Worm (Caenorhabditis elegans) whole organism, L1 larva: Measurements from ENCODE around the gene zchc-1A.

ENCODE experiments used
- F16B12.6 ChIP-seq: fragments of 150-350 bp; optimal IDR thresholded peaks from 2 replicates; lab custom pipeline; 2014; ENCODE audit warnings: missing biosample characterization, missing genetic modification characterization
- Y116A8C.19 ChIP-seq: sonication (generic microtip); optimal IDR thresholded peaks from 2 replicates; lab custom pipeline; 2016; ENCODE audit warnings: missing compliant biosample characterization, missing genetic modification characterization, borderline replicate concordance
- aha-1 ChIP-seq: fragments of 150-350 bp; optimal IDR thresholded peaks from 2 replicates; lab custom pipeline; 2014; ENCODE audit warnings: missing biosample characterization, missing genetic modification characterization
- alr-1 ChIP-seq: fragments of 200-800 bp; sonication (Bioruptor generic); optimal IDR thresholded peaks from 2 replicates; lab custom pipeline; 2018; ENCODE audit warnings: borderline replicate concordance, mild to moderate bottlenecking, missing genetic modification characterization, missing compliant biosample characterization
- ceh-8 ChIP-seq: fragments of 200-800 bp; sonication (Bioruptor generic); optimal IDR thresholded peaks from 2 replicates; lab custom pipeline; 2018; ENCODE audit warnings: mild to moderate bottlenecking, missing genetic modification characterization, moderate library complexity, missing compliant biosample characterization
- ceh-82 ChIP-seq, 3 experiments: fragments of 150-350 bp in 1 of 3; sonication (generic microtip) in 2 of 3; optimal IDR thresholded peaks; 2 replicates each; lab custom pipeline; 2014 to 2017; ENCODE audit warnings: missing biosample characterization in 3 of 3, missing genetic modification characterization in 3 of 3
- ceh-90 ChIP-seq: sonication (generic microtip); optimal IDR thresholded peaks from 2 replicates; lab custom pipeline; 2016; ENCODE audit warnings: missing genetic modification characterization, missing compliant biosample characterization
- dsc-1 ChIP-seq: sonication (generic microtip); optimal IDR thresholded peaks from 2 replicates; lab custom pipeline; 2016; ENCODE audit warnings: mild to moderate bottlenecking, missing genetic modification characterization, missing compliant biosample characterization
- efl-1 ChIP-seq, 4 experiments: fragments of 150-350 bp; optimal IDR thresholded peaks in 3 of 4; peaks in 1 of 4; 1 replicate in 1 of 4; 2 replicates in 3 of 4; lab custom pipeline; 2014; ENCODE audit warnings: missing biosample characterization in 2 of 4, missing genetic modification characterization in 2 of 4, missing genetic modification reagents in 2 of 4
- egl-13 ChIP-seq: sonication (generic microtip); optimal IDR thresholded peaks from 2 replicates; lab custom pipeline; 2016; ENCODE audit warnings: missing genotype, missing genetic modification reagents, missing genetic modification characterization, missing compliant biosample characterization
- elt-2 ChIP-seq: sonication (generic microtip); optimal IDR thresholded peaks from 2 replicates; lab custom pipeline; 2016; ENCODE audit warnings: missing genetic modification characterization, mild to moderate bottlenecking, inconsistent platforms, missing compliant biosample characterization, missing genetic modification reagents
- elt-3 ChIP-seq, 6 experiments: fragments of 150-350 bp in 1 of 6; sonication (generic microtip); optimal IDR thresholded peaks; 2 replicates each; lab custom pipeline; 2017 to 2018; ENCODE audit warnings: missing biosample characterization in 6 of 6, missing genetic modification characterization in 6 of 6, inconsistent platforms in 1 of 6
- fkh-4 ChIP-seq: sonication (generic microtip); optimal IDR thresholded peaks from 2 replicates; lab custom pipeline; 2016; ENCODE audit warnings: missing compliant biosample characterization, missing genetic modification characterization, borderline replicate concordance
- fos-1 ChIP-seq: fragments of 150-350 bp; optimal IDR thresholded peaks from 2 replicates; lab custom pipeline; 2014; ENCODE audit warnings: missing biosample characterization, missing genetic modification characterization
- hlh-4 ChIP-seq: sonication (generic microtip); optimal IDR thresholded peaks from 2 replicates; lab custom pipeline; 2016; ENCODE audit warnings: mild to moderate bottlenecking, missing genetic modification characterization, missing compliant biosample characterization
- irx-1 ChIP-seq: sonication (generic microtip); optimal IDR thresholded peaks from 2 replicates; lab custom pipeline; 2016; ENCODE audit warnings: missing genetic modification characterization, missing compliant biosample characterization
- lin-14 ChIP-seq: fragments of 200-800 bp; sonication (Bioruptor generic); optimal IDR thresholded peaks from 2 replicates; lab custom pipeline; 2018; ENCODE audit warnings: mild to moderate bottlenecking, missing genetic modification characterization, moderate library complexity, missing compliant biosample characterization
- lin-35 ChIP-seq, 2 experiments: fragments of 150-350 bp; optimal IDR thresholded peaks; 2 replicates each; lab custom pipeline; 2014; ENCODE audit warnings: missing biosample characterization in 2 of 2, missing genetic modification characterization in 2 of 2, missing genetic modification reagents in 2 of 2
- lin-39 ChIP-seq: fragments of 150-350 bp; optimal IDR thresholded peaks from 2 replicates; lab custom pipeline; 2014; ENCODE audit warnings: missing biosample characterization, missing genetic modification reagents, missing genetic modification characterization
- mab-9 ChIP-seq: fragments of 200-800 bp; sonication (Bioruptor generic); IDR thresholded peaks from 2 replicates; pipeline ENCODE4 v1.3.6; 2022; ENCODE audit warnings: missing genetic modification reagents, missing genetic modification characterization, missing compliant biosample characterization
- mdl-1 ChIP-seq, 2 experiments: fragments of 150-350 bp; optimal IDR thresholded peaks; 2 replicates each; lab custom pipeline; 2014 to 2017; ENCODE audit warnings: missing biosample characterization in 2 of 2, missing genetic modification characterization in 2 of 2, inconsistent platforms in 1 of 2
- nhr-19 ChIP-seq: fragments of 200-800 bp; sonication (Bioruptor generic); conservative IDR thresholded peaks from 2 replicates; pipeline ENCODE4 v1.3.6; 2022; ENCODE audit warnings: missing genetic modification characterization, missing compliant biosample characterization
- nhr-28 ChIP-seq: fragments of 150-350 bp; optimal IDR thresholded peaks from 2 replicates; lab custom pipeline; 2014; ENCODE audit warnings: missing biosample characterization, missing genetic modification characterization
- nhr-71 ChIP-seq: sonication (generic microtip); optimal IDR thresholded peaks from 2 replicates; lab custom pipeline; 2016; ENCODE audit warnings: mild to moderate bottlenecking, missing genetic modification characterization, moderate library complexity, missing compliant biosample characterization
- nhr-77 ChIP-seq: fragments of 150-350 bp; optimal IDR thresholded peaks from 2 replicates; lab custom pipeline; 2014; ENCODE audit warnings: missing biosample characterization, missing genetic modification characterization
- nhr-85 ChIP-seq: sonication (generic microtip); peaks from one replicate; lab custom pipeline; 2016; ENCODE audit warnings: missing genetic modification characterization, inconsistent platforms, missing compliant biosample characterization
- pax-3 ChIP-seq: fragments of 200-800 bp; sonication (Bioruptor generic); optimal IDR thresholded peaks from 2 replicates; lab custom pipeline; 2018; ENCODE audit warnings: mild to moderate bottlenecking, missing genetic modification characterization, moderate library complexity, missing compliant biosample characterization
- rnt-1 ChIP-seq: sonication (generic microtip); optimal IDR thresholded peaks from 2 replicates; lab custom pipeline; 2016; ENCODE audit warnings: mild to moderate bottlenecking, missing genetic modification characterization, moderate library complexity, missing compliant biosample characterization
- snpc-4 ChIP-seq: fragments of 150-350 bp; optimal IDR thresholded peaks from 2 replicates; lab custom pipeline; 2014; ENCODE audit warnings: missing biosample characterization, missing genetic modification characterization
- snu-23 ChIP-seq: sonication (generic microtip); optimal IDR thresholded peaks from 2 replicates; lab custom pipeline; 2016; ENCODE audit warnings: missing genetic modification characterization, missing compliant biosample characterization
- sox-4 ChIP-seq: sonication (generic microtip); optimal IDR thresholded peaks from 2 replicates; lab custom pipeline; 2016; ENCODE audit warnings: missing genetic modification characterization, missing compliant biosample characterization
- sup-37 ChIP-seq: fragments of 200-800 bp; sonication (Bioruptor generic); optimal IDR thresholded peaks from 2 replicates; lab custom pipeline; 2018; ENCODE audit warnings: mild to moderate bottlenecking, missing genetic modification characterization, missing compliant biosample characterization
- tbx-2 ChIP-seq: sonication (generic microtip); optimal IDR thresholded peaks from 2 replicates; lab custom pipeline; 2016; ENCODE audit warnings: missing genetic modification characterization, missing compliant biosample characterization
- unc-130 ChIP-seq: fragments of 150-350 bp; optimal IDR thresholded peaks from 2 replicates; lab custom pipeline; 2017; ENCODE audit warnings: missing biosample characterization, missing genetic modification characterization, inconsistent platforms
- unc-62 ChIP-seq: fragments of 150-350 bp; optimal IDR thresholded peaks from 2 replicates; lab custom pipeline; 2014; ENCODE audit warnings: missing biosample characterization, missing genetic modification reagents, missing genetic modification characterization
- zip-4 ChIP-seq: fragments of 200-800 bp; sonication (Bioruptor generic); optimal IDR thresholded peaks from 2 replicates; lab custom pipeline; 2018; ENCODE audit warnings: mild to moderate bottlenecking, missing genetic modification characterization, moderate library complexity, missing compliant biosample characterization
- ztf-11 ChIP-seq, 2 experiments: sonication (generic microtip); optimal IDR thresholded peaks; 2 replicates each; lab custom pipeline; 2016 to 2017; ENCODE audit warnings: missing genetic modification characterization in 2 of 2, missing biosample characterization in 1 of 2, missing compliant biosample characterization in 1 of 2

The zchc-1A gene

ce11 chrX:5197440-5197839, 23.3 kb downstream of the zchc-1A start (continued):
- peak; percentile 43 for TF ChIP-seq lin-14 (GFP tag; lab: Kevin White, UChicago)
- no peak for TF ChIP-seq irx-1 (tag; lab: Kevin White, UChicago)
- TF ChIP-seq nhr-19 (GFP tag; lab: Robert Waterston, UW) = 0 out of 2 replicates have a peak, but pooled peaks have one; percentile 7
- no peak for TF ChIP-seq dsc-1 (tag; lab: Kevin White, UChicago)
- no peak for TF ChIP-seq mab-9 (GFP tag; lab: Robert Waterston, UW)
- TF ChIP-seq nhr-77 (tag; lab: Kevin White, UChicago) = no peak
- no peak for TF ChIP-seq ceh-90 (tag; lab: Kevin White, UChicago)
- TF ChIP-seq unc-130 (tag; lab: Kevin White, UChicago) = no peak
- no peak for TF ChIP-seq mdl-1 (tag; optimal IDR thresholded peaks at IDR 0.05; lab: Kevin White, UChicago)
- TF ChIP-seq rnt-1 (tag; lab: Kevin White, UChicago) = peak; percentile 22
- TF ChIP-seq hlh-4 (tag; lab: Kevin White, UChicago) = no peak
- no peak for TF ChIP-seq aha-1 (tag; lab: Kevin White, UChicago)
- no peak for TF ChIP-seq tbx-2 (tag; lab: Kevin White, UChicago)
- no peak for TF ChIP-seq snpc-4 (tag; lab: Kevin White, UChicago)
- TF ChIP-seq elt-2 (tag; lab: Kevin White, UChicago) = no peak
- no peak for TF ChIP-seq ceh-82 (tag; optimal IDR thresholded peaks at IDR 0.05; lab: Kevin White, UChicago)
- TF ChIP-seq unc-62 (GFP tag; lab: Kevin White, UChicago) = no peak
- no peak for TF ChIP-seq egl-13 (tag; lab: Kevin White, UChicago)
- no peak for TF ChIP-seq alr-1

ce11 chrX:5199245-5199644, 25.1 kb downstream of the zchc-1A start:
- TF ChIP-seq dsc-1 (tag; lab: Kevin White, UChicago) = no peak
- no peak for TF ChIP-seq nhr-28 (tag; lab: Kevin White, UChicago)
- peak; percentile 20 for TF ChIP-seq snu-23 (GFP tag; lab: Kevin White, UChicago)
- peak; percentile 46 for TF ChIP-seq nhr-71 (tag; lab: Kevin White, UChicago)
- peak in 1 of 2 experiments; percentile 10 for TF ChIP-seq mdl-1 (tag; optimal IDR thresholded peaks at IDR 0.05; lab: Kevin White, UChicago)
- peak; percentile 39 for TF ChIP-seq nhr-19 (GFP tag; lab: Robert Waterston, UW)
- TF ChIP-seq lin-14 (GFP tag; lab: Kevin White, UChicago) = peak; percentile 58
- no peak for TF ChIP-seq sup-37 (GFP tag; lab: Kevin White, UChicago)
- TF ChIP-seq rnt-1 (tag; lab: Kevin White, UChicago) = peak; percentile 76
- TF ChIP-seq, all 84 proteins: peak for 6

ce11 chrX:5199825-5200373, 25.7 kb downstream of the zchc-1A start:
- TF ChIP-seq rnt-1 (tag; lab: Kevin White, UChicago) (peak; percentile 40), nhr-85 (tag; lab: Kevin White, UChicago) (peak; percentile 56), nhr-71 (tag; lab: Kevin White, UChicago) (peak; percentile 25), elt-3 (tag; optimal IDR thresholded peaks at IDR 0.05; lab: Kevin White, UChicago) (no peak), ceh-8 (GFP tag; lab: Kevin White, UChicago) (no peak), lin-14 (GFP tag; lab: Kevin White, UChicago) (peak; percentile 48), egl-13 (tag; lab: Kevin White, UChicago) (no peak)

DNA sequence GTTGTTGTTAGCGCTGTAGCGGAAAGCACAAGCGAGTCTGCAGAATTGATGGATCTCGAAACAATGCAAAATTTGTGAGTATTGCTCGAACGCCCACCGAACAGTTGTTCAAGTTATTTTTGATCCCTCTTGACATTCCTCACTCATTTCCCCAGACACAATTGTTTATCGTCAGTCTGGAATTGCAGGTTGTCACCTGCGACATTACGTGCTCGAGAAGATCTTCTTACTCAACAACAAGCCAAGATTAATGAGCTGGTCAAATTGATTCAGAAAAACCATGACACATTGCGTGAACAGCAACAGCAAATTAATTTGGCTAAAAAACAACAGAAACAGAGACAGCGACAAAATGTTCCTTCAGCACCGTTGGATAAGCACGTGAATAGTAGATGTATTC, 27.7 kb downstream of the zchc-1A start:
- no peak for TF ChIP-seq ceh-8 (GFP tag; lab: Kevin White, UChicago)

DNA sequence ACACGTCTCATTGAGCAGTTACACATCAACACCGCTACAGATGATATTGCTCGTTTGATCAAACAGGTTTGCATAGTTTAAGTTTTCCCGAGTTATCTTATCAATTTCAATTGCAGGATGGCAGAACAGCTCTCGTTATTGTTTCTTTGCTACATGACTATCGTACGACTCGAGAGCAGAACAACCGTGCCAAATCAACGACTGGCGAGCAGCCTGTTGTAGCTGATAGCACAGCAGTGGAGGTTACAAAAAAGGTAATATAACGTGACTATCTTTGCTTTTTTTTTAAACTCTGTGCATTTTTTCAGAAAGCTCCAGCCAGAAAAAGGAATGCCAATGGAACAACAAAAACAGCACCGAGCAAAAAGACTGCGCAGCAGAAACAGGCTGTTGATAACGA, 28.2 kb downstream of the zchc-1A start:
- TF ChIP-seq efl-1 (optimal IDR thresholded peaks at IDR 0.05; lab: Kevin White, UChicago) (no peak), efl-1 (GFP tag; optimal IDR thresholded peaks at IDR 0.05 in 1 of 2; lab: Kevin White, UChicago) (no peak), elt-2 (tag; lab: Kevin White, UChicago) (peak; percentile 38)

ce11 chrX:5202923-5203322, 28.8 kb downstream of the zchc-1A start:
- TF ChIP-seq lin-35 (GFP tag; optimal IDR thresholded peaks at IDR 0.05; lab: Kevin White, UChicago) (no peak), unc-62 (GFP tag; lab: Kevin White, UChicago) (no peak), zip-4 (GFP tag; lab: Kevin White, UChicago) (no peak), lin-39 (tag; lab: Kevin White, UChicago) (no peak), ztf-11 (tag; optimal IDR thresholded peaks at IDR 0.05; lab: Kevin White, UChicago) (no peak), fkh-4 (no peak), tbx-2 (tag; lab: Kevin White, UChicago) (no peak), fos-1 (tag; lab: Kevin White, UChicago) (no peak), F16B12.6 (no peak), lin-14 (GFP tag; lab: Kevin White, UChicago) (no peak), Y116A8C.19 (no peak), sox-4 (no peak), pax-3 (tag; lab: Kevin White, UChicago) (no peak)
- TF ChIP-seq, all 84 proteins: peak for 0
